Fruit fly (Drosophila melanogaster) whole organism, adult: ENCODE results near the gene CG4318.
A peak's percentile ranks its signal among the peaks of the same experiment; 100 is the strongest.

Experiments used
- CG11617 ChIP-seq: fragments of 200-800 bp; sonication (Bioruptor generic); optimal IDR thresholded peaks from 2 replicates; lab custom pipeline; 2017; ENCODE audit warnings: mild to moderate bottlenecking, missing biosample characterization, missing genetic modification reagents, missing genetic modification characterization
- CG12768 ChIP-seq: fragments of 200-800 bp; sonication (Bioruptor generic); optimal IDR thresholded peaks from 2 replicates; lab custom pipeline; 2017; ENCODE audit warnings: missing biosample characterization, missing genetic modification characterization, mild to moderate bottlenecking, moderate library complexity, missing genetic modification reagents
- CG14711 ChIP-seq: fragments of 200-800 bp; sonication (Bioruptor generic); optimal IDR thresholded peaks from 2 replicates; lab custom pipeline; 2018; ENCODE audit warnings: missing biosample characterization, mild to moderate bottlenecking, missing genetic modification characterization, moderate library complexity
- CG7045 ChIP-seq: fragments of 200-800 bp; sonication (Bioruptor generic); optimal IDR thresholded peaks from 2 replicates; lab custom pipeline; 2017; ENCODE audit warnings: missing biosample characterization, mild to moderate bottlenecking, missing genetic modification characterization
- CG7101 ChIP-seq: fragments of 200-800 bp; sonication (Bioruptor generic); optimal IDR thresholded peaks from 2 replicates; lab custom pipeline; 2018; ENCODE audit warnings: missing biosample characterization, mild to moderate bottlenecking, missing genetic modification characterization, moderate library complexity
- Crg-1 ChIP-seq: fragments of 200-800 bp; sonication (Bioruptor generic); optimal IDR thresholded peaks from 2 replicates; lab custom pipeline; 2016; ENCODE audit warnings: missing biosample characterization, missing genetic modification characterization
- Hr96 ChIP-seq: fragments of 200-800 bp; sonication (Bioruptor generic); optimal IDR thresholded peaks from 2 replicates; lab custom pipeline; 2016; ENCODE audit warnings: missing biosample characterization, missing genetic modification characterization
- Mnt ChIP-seq: fragments of 200-800 bp; sonication (Bioruptor generic); optimal IDR thresholded peaks from 2 replicates; lab custom pipeline; 2016; ENCODE audit warnings: missing biosample characterization, mild to moderate bottlenecking, missing genetic modification characterization
- bab1 ChIP-seq: fragments of 200-800 bp; sonication (Bioruptor generic); optimal IDR thresholded peaks from 3 replicates; lab custom pipeline; 2019; ENCODE audit warnings: missing biosample characterization, mild to moderate bottlenecking, missing genetic modification characterization, moderate library complexity
- cic ChIP-seq: fragments of 200-800 bp; sonication (Bioruptor generic); optimal IDR thresholded peaks from 2 replicates; lab custom pipeline; 2017; ENCODE audit warnings: missing biosample characterization, mild to moderate bottlenecking, missing genetic modification characterization, moderate library complexity
- cnc ChIP-seq, 2 experiments: fragments of >200 bp; optimal IDR thresholded peaks; 2 replicates each; lab custom pipeline; 2017
- kay ChIP-seq: fragments of 200-800 bp; sonication (Bioruptor generic); peaks from one replicate; lab custom pipeline; 2016; ENCODE audit warnings: missing biosample characterization, missing genetic modification characterization, borderline replicate concordance
- tj ChIP-seq: fragments of 200-800 bp; sonication (Bioruptor generic); optimal IDR thresholded peaks from 3 replicates; lab custom pipeline; 2017; ENCODE audit warnings: missing biosample characterization, mild to moderate bottlenecking, missing genetic modification characterization, moderate library complexity
- toe ChIP-seq: fragments of 200-800 bp; sonication (Bioruptor generic); optimal IDR thresholded peaks from 2 replicates; lab custom pipeline; 2016; ENCODE audit warnings: missing biosample characterization, missing genetic modification characterization

- no peak for TF ChIP-seq CG14711 (tag; lab: Kevin White, UChicago)
- TF ChIP-seq Hr96 = no peak
- no peak for TF ChIP-seq kay (GFP tag; lab: Kevin White, UChicago)
- TF ChIP-seq CG12768 = no peak
- TF ChIP-seq cnc (optimal IDR thresholded peaks at IDR 0.05; lab: Kevin White, UChicago) = no peak
- no peak for TF ChIP-seq Crg-1 (GFP tag; lab: Kevin White, UChicago)
- peak; percentile 44 for TF ChIP-seq tj (GFP tag; lab: Kevin White, UChicago)
- TF ChIP-seq cic = no peak
- no peak for TF ChIP-seq bab1 (GFP tag; lab: Kevin White, UChicago)
- no peak for TF ChIP-seq CG7101
- TF ChIP-seq toe = no peak
- TF ChIP-seq Mnt (GFP tag; lab: Kevin White, UChicago) = no peak
- no peak for TF ChIP-seq CG11617 (GFP tag; lab: Kevin White, UChicago)
- TF ChIP-seq CG7045 (GFP tag; lab: Kevin White, UChicago) = no peak
These were observed 38.1 kb downstream of the CG4318 start for dm6 chrX:13116438-13117243.
